Fruit fly (Drosophila melanogaster) whole organism, embryonic: Measurements from ENCODE around the gene Targ1.

ENCODE experiments used
- Ada2b ChIP-seq: fragments of 200-800 bp; sonication (Bioruptor generic); IDR thresholded peaks from 2 replicates; pipeline ENCODE4 v1.3.6; 2022; ENCODE audit warnings: missing biosample characterization, missing genetic modification characterization
- CG10366 ChIP-seq: fragments of 200-800 bp; sonication (Bioruptor generic); IDR thresholded peaks from 2 replicates; pipeline ENCODE4 v1.3.6; 2022; ENCODE audit warnings: missing biosample characterization, missing genetic modification characterization
- CG10565 ChIP-seq: fragments of 200-800 bp; sonication (Bioruptor generic); optimal IDR thresholded peaks from 3 replicates; lab custom pipeline; 2016; ENCODE audit warnings: missing biosample characterization, mild to moderate bottlenecking, missing genetic modification characterization
- CG12659 ChIP-seq: fragments of 200-800 bp; sonication (Bioruptor generic); optimal IDR thresholded peaks from 3 replicates; lab custom pipeline; 2017; ENCODE audit warnings: mild to moderate bottlenecking, missing biosample characterization, missing genetic modification reagents, missing genetic modification characterization
- CG12744 ChIP-seq: fragments of 200-800 bp; sonication (Bioruptor generic); optimal IDR thresholded peaks from 2 replicates; lab custom pipeline; 2016; ENCODE audit warnings: missing biosample characterization, missing genetic modification characterization
- CG13775 ChIP-seq: fragments of 200-800 bp; sonication (Bioruptor generic); optimal IDR thresholded peaks from 3 replicates; lab custom pipeline; 2017; ENCODE audit warnings: missing biosample characterization, mild to moderate bottlenecking, missing genetic modification characterization
- CG14441 ChIP-seq: fragments of 200-800 bp; sonication (Bioruptor generic); IDR thresholded peaks from 2 replicates; pipeline ENCODE4 v1.3.6; 2022; ENCODE audit warnings: missing biosample characterization, missing genetic modification characterization
- CG14965 ChIP-seq: fragments of 200-800 bp; sonication (Bioruptor generic); optimal IDR thresholded peaks from 2 replicates; lab custom pipeline; 2016; ENCODE audit warnings: missing biosample characterization, missing genetic modification characterization, borderline replicate concordance
- CG17912 ChIP-seq: fragments of 200-800 bp; sonication (Bioruptor generic); optimal IDR thresholded peaks from 2 replicates; lab custom pipeline; 2018; ENCODE audit warnings: missing biosample characterization, mild to moderate bottlenecking, missing genetic modification characterization
- CG2116 ChIP-seq: fragments of 200-800 bp; sonication (Bioruptor generic); optimal IDR thresholded peaks from 3 replicates; lab custom pipeline; 2018; ENCODE audit warnings: missing biosample characterization, mild to moderate bottlenecking, missing genetic modification characterization
- CG2712 ChIP-seq: fragments of 200-800 bp; optimal IDR thresholded peaks from 3 replicates; lab custom pipeline; 2019; ENCODE audit warnings: missing biosample characterization, mild to moderate bottlenecking, missing genetic modification characterization, moderate library complexity
- CG32532 ChIP-seq: fragments of 200-800 bp; sonication (Bioruptor generic); IDR thresholded peaks from 2 replicates; pipeline ENCODE4 v1.3.6; 2022; ENCODE audit warnings: missing biosample characterization, missing genetic modification characterization
- CG4282 ChIP-seq: fragments of 200-800 bp; sonication (Bioruptor generic); optimal IDR thresholded peaks from 2 replicates; lab custom pipeline; 2016; ENCODE audit warnings: missing biosample characterization, missing genetic modification characterization
- CG4424 ChIP-seq: fragments of 200-800 bp; sonication (Bioruptor generic); optimal IDR thresholded peaks from 3 replicates; lab custom pipeline; 2016; ENCODE audit warnings: missing biosample characterization, missing genetic modification characterization
- CG7372 ChIP-seq: fragments of 200-800 bp; sonication (Bioruptor generic); IDR thresholded peaks from 2 replicates; pipeline ENCODE4 v1.3.6; 2022; ENCODE audit warnings: missing biosample characterization, missing genetic modification characterization
- CG7928 ChIP-seq: fragments of 200-800 bp; sonication (Bioruptor generic); optimal IDR thresholded peaks from 2 replicates; lab custom pipeline; 2017; ENCODE audit warnings: missing biosample characterization, mild to moderate bottlenecking, missing genetic modification characterization
- CG8359 ChIP-seq: fragments of 200-800 bp; sonication (Bioruptor generic); optimal IDR thresholded peaks from 2 replicates; lab custom pipeline; 2017; ENCODE audit warnings: missing biosample characterization, mild to moderate bottlenecking, missing genetic modification characterization, borderline replicate concordance
- CTCF ChIP-seq: fragments of 200-800 bp; sonication (Bioruptor generic); optimal IDR thresholded peaks from 2 replicates; lab custom pipeline; 2017; ENCODE audit warnings: missing biosample characterization, mild to moderate bottlenecking, missing genetic modification characterization, moderate library complexity
- CoRest ChIP-seq: fragments of 200-800 bp; sonication (Bioruptor generic); optimal IDR thresholded peaks from 3 replicates; lab custom pipeline; 2018; ENCODE audit warnings: missing biosample characterization, mild to moderate bottlenecking, missing genetic modification characterization, moderate library complexity
- CrebB ChIP-seq: fragments of 200-800 bp; sonication (Bioruptor generic); optimal IDR thresholded peaks from 3 replicates; lab custom pipeline; 2018; ENCODE audit warnings: missing biosample characterization, mild to moderate bottlenecking, missing genetic modification characterization
- D19A ChIP-seq: fragments of 200-800 bp; optimal IDR thresholded peaks from 3 replicates; lab custom pipeline; 2019; ENCODE audit warnings: missing biosample characterization, mild to moderate bottlenecking, missing genetic modification characterization, moderate library complexity
- Doc2 ChIP-seq: fragments of 200-800 bp; sonication (Bioruptor generic); IDR thresholded peaks from 2 replicates; pipeline ENCODE4 v1.3.6; 2022; ENCODE audit warnings: missing biosample characterization, missing genetic modification characterization
- ERR ChIP-seq: fragments of 200-800 bp; sonication (Bioruptor generic); optimal IDR thresholded peaks from 2 replicates; lab custom pipeline; 2016; ENCODE audit warnings: missing biosample characterization, missing genetic modification characterization
- Ets97D ChIP-seq: fragments of 200-800 bp; sonication (Bioruptor generic); optimal IDR thresholded peaks from 3 replicates; lab custom pipeline; 2016; ENCODE audit warnings: missing biosample characterization, missing genetic modification characterization
- Hmx ChIP-seq: fragments of 200-800 bp; sonication (Bioruptor generic); optimal IDR thresholded peaks from 2 replicates; lab custom pipeline; 2016; ENCODE audit warnings: missing biosample characterization, missing genetic modification characterization
- Hr3 ChIP-seq: fragments of 200-800 bp; sonication (Bioruptor generic); optimal IDR thresholded peaks from 3 replicates; lab custom pipeline; 2016; ENCODE audit warnings: missing biosample characterization, missing genetic modification characterization
- Hsf ChIP-seq: fragments of 200-800 bp; sonication (Bioruptor generic); optimal IDR thresholded peaks from 3 replicates; lab custom pipeline; 2016; ENCODE audit warnings: missing biosample characterization, missing genetic modification characterization
- Kr ChIP-seq: fragments of 200-800 bp; sonication (Bioruptor generic); optimal IDR thresholded peaks from 2 replicates; lab custom pipeline; 2017; ENCODE audit warnings: missing biosample characterization, mild to moderate bottlenecking, missing genetic modification characterization
- Myb ChIP-seq: fragments of 200-800 bp; sonication (Bioruptor generic); optimal IDR thresholded peaks from 2 replicates; lab custom pipeline; 2016; ENCODE audit warnings: missing biosample characterization, missing genetic modification characterization
- NC2β ChIP-seq: fragments of 200-800 bp; sonication (Bioruptor generic); optimal IDR thresholded peaks from 2 replicates; lab custom pipeline; 2016; ENCODE audit warnings: missing biosample characterization, missing genetic modification characterization
- NK7.1 ChIP-seq: fragments of 200-800 bp; sonication (Bioruptor generic); optimal IDR thresholded peaks from 3 replicates; lab custom pipeline; 2016; ENCODE audit warnings: missing biosample characterization, missing genetic modification characterization
- Ptx1 ChIP-seq: fragments of 200-800 bp; sonication (Bioruptor generic); IDR thresholded peaks from 2 replicates; pipeline ENCODE4 v1.3.6; 2022; ENCODE audit warnings: missing biosample characterization, missing genetic modification characterization
- Six4 ChIP-seq: fragments of 200-800 bp; sonication (Bioruptor generic); optimal IDR thresholded peaks from 2 replicates; lab custom pipeline; 2016; ENCODE audit warnings: missing biosample characterization, missing genetic modification characterization
- Stat92E ChIP-seq, 3 experiments: fragments of >200 bp in 2 of 3; fragments of 200-800 bp in 1 of 3; sonication (Bioruptor generic) in 1 of 3; optimal IDR thresholded peaks; 2 replicates each; lab custom pipeline; 2017 to 2019; ENCODE audit warnings: missing biosample characterization in 3 of 3, missing genetic modification characterization in 3 of 3, mild to moderate bottlenecking in 1 of 3, moderate library complexity in 1 of 3
- amos ChIP-seq: fragments of 200-800 bp; sonication (Bioruptor generic); IDR thresholded peaks from 2 replicates; pipeline ENCODE4 v1.3.6; 2022; ENCODE audit warnings: missing biosample characterization, missing genetic modification characterization; ENCODE audit not compliant: partially characterized antibody
- ap ChIP-seq: fragments of 200-800 bp; sonication (Bioruptor generic); IDR thresholded peaks from 2 replicates; pipeline ENCODE4 v1.3.6; 2022; ENCODE audit warnings: missing biosample characterization, missing genetic modification characterization
- bcd ChIP-seq: fragments of 200-800 bp; sonication (Bioruptor generic); optimal IDR thresholded peaks from 2 replicates; lab custom pipeline; 2017; ENCODE audit warnings: missing biosample characterization, mild to moderate bottlenecking, missing genetic modification characterization
- da ChIP-seq: fragments of 200-800 bp; sonication (Bioruptor generic); optimal IDR thresholded peaks from 2 replicates; lab custom pipeline; 2016; ENCODE audit warnings: missing biosample characterization, missing genetic modification characterization
- en ChIP-seq: fragments of 200-800 bp; sonication (Bioruptor generic); optimal IDR thresholded peaks from 2 replicates; lab custom pipeline; 2016; ENCODE audit warnings: missing biosample characterization, missing genetic modification characterization
- ewg ChIP-seq: fragments of 200-800 bp; sonication (Bioruptor generic); optimal IDR thresholded peaks from 3 replicates; lab custom pipeline; 2017; ENCODE audit warnings: mild to moderate bottlenecking, missing biosample characterization, missing genetic modification reagents, missing genetic modification characterization
- hb ChIP-seq: fragments of 200-800 bp; sonication (Bioruptor generic); IDR thresholded peaks from 3 replicates; pipeline ENCODE4 v1.3.6; 2022; ENCODE audit warnings: missing biosample characterization, missing genetic modification characterization; ENCODE audit not compliant: partially characterized antibody
- hth ChIP-seq: fragments of >200 bp; optimal IDR thresholded peaks from 2 replicates; lab custom pipeline; 2017; ENCODE audit warnings: inconsistent platforms
- ken ChIP-seq: fragments of 200-800 bp; sonication (Bioruptor generic); IDR thresholded peaks from 3 replicates; pipeline ENCODE4 v1.3.6; 2022; ENCODE audit warnings: missing biosample characterization, missing genetic modification characterization
- knrl ChIP-seq: fragments of 200-800 bp; sonication (Bioruptor generic); IDR thresholded peaks from 3 replicates; pipeline ENCODE4 v1.3.6; 2022; ENCODE audit warnings: missing biosample characterization, missing genetic modification characterization; ENCODE audit not compliant: partially characterized antibody
- lab ChIP-seq: fragments of 200-800 bp; sonication (Bioruptor generic); optimal IDR thresholded peaks from 3 replicates; lab custom pipeline; 2017; ENCODE audit warnings: missing biosample characterization, missing genetic modification characterization, mild to moderate bottlenecking, moderate library complexity, missing genetic modification reagents
- pfk ChIP-seq: fragments of 200-800 bp; sonication (Bioruptor generic); optimal IDR thresholded peaks from 2 replicates; lab custom pipeline; 2018; ENCODE audit warnings: missing biosample characterization, mild to moderate bottlenecking, missing genetic modification characterization, moderate library complexity
- pros ChIP-seq: fragments of 200-800 bp; sonication (Bioruptor generic); optimal IDR thresholded peaks from 3 replicates; lab custom pipeline; 2019; ENCODE audit warnings: missing biosample characterization, mild to moderate bottlenecking, missing genetic modification characterization, moderate library complexity
- sens-2 ChIP-seq: fragments of 200-800 bp; sonication (Bioruptor generic); IDR thresholded peaks from 2 replicates; pipeline ENCODE4 v1.3.6; 2022; ENCODE audit warnings: missing biosample characterization, missing genetic modification characterization
- sr ChIP-seq: fragments of 200-800 bp; sonication (Bioruptor generic); IDR thresholded peaks from 3 replicates; pipeline ENCODE4 v1.3.6; 2022; ENCODE audit warnings: missing biosample characterization, missing genetic modification characterization
- ssp ChIP-seq: fragments of 200-800 bp; sonication (Bioruptor generic); IDR thresholded peaks from 2 replicates; pipeline ENCODE4 v1.3.6; 2022; ENCODE audit warnings: missing biosample characterization, missing genetic modification characterization
- usp ChIP-seq: fragments of >200 bp; optimal IDR thresholded peaks from 2 replicates; lab custom pipeline; 2017; ENCODE audit warnings: missing biosample characterization, missing genetic modification characterization
- vfl ChIP-seq: fragments of 200-800 bp; sonication (Bioruptor generic); optimal IDR thresholded peaks from 2 replicates; lab custom pipeline; 2016; ENCODE audit warnings: missing biosample characterization, missing genetic modification characterization

Targ1 gene

DNA sequence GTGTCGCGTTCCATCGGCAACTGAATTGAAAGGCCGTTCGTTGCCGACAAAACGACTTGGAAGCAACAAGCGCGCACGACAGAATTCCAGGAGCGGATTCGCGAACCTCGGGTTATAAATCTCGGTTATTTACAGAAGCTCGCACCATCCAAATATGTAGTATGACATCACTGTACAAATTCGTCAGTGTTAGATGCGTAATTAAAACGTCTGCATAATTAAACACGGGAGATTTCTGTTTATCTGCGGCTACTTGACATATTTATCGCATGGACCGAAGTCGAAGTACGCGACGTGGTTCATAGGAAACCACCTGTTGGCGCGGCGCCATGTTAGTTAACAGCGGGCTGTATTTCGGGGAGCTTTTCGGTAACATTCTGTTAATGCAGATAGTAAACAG, 30.8 kb downstream of the Targ1 start, which contains the start of gene Ac78C (continued):
- peak; percentile 69 for TF ChIP-seq Ets97D
- peak; percentile 63 for TF ChIP-seq ssp (GFP tag; lab: Robert Waterston, UW)
- peak; percentile 90 for TF ChIP-seq Ada2b (GFP tag; lab: Robert Waterston, UW)
- peak; percentile 16 for TF ChIP-seq CG8359 (GFP tag; lab: Kevin White, UChicago)
- TF ChIP-seq Six4 (GFP tag; lab: Kevin White, UChicago): peak; percentile 61
- TF ChIP-seq CG17912: peak; percentile 84
- peak; percentile 30 for TF ChIP-seq pros
- TF ChIP-seq ken (GFP tag; lab: Robert Waterston, UW): peak; percentile 83
- peak; percentile 66 for TF ChIP-seq CG4424
- no peak for TF ChIP-seq usp
- peak; percentile 91 for TF ChIP-seq CG32532 (GFP tag; lab: Robert Waterston, UW)
- peak; percentile 51 for TF ChIP-seq CG13775 (GFP tag; lab: Kevin White, UChicago)
- TF ChIP-seq CTCF (GFP tag; lab: Kevin White, UChicago): peak; percentile 47
- TF ChIP-seq ERR: peak; percentile 90
- peak; percentile 83 for TF ChIP-seq CG4282
- TF ChIP-seq da: peak; percentile 51
- peak; percentile 79 for TF ChIP-seq bcd (GFP tag; lab: Kevin White, UChicago)
- peak; percentile 90 for TF ChIP-seq CG12744 (GFP tag; lab: Kevin White, UChicago)
- peak; percentile 66 for TF ChIP-seq knrl (GFP tag; lab: Robert Waterston, UW)
- no peak for TF ChIP-seq hth (lab: Kevin White, UChicago)
- TF ChIP-seq hb: no peak
- TF ChIP-seq NC2β (GFP tag; lab: Kevin White, UChicago): peak; percentile 70
- TF ChIP-seq CG2116 (GFP tag; lab: Kevin White, UChicago): no peak
- TF ChIP-seq Stat92E (GFP tag; optimal IDR thresholded peaks at IDR 0.05; lab: Kevin White, UChicago): no peak
- peak; percentile 72 for TF ChIP-seq CG12659
- peak; percentile 65 for TF ChIP-seq pfk
- no peak for TF ChIP-seq Kr (GFP tag; lab: Kevin White, UChicago)
- peak; percentile 93 for TF ChIP-seq CrebB (tag; lab: Kevin White, UChicago)
- peak; percentile 78 for TF ChIP-seq CoRest (tag; lab: Kevin White, UChicago)
- TF ChIP-seq CG7372: peak; percentile 83
- peak; percentile 58 for TF ChIP-seq ewg
- TF ChIP-seq ap: peak; percentile 64
- TF ChIP-seq NK7.1 (GFP tag; lab: Kevin White, UChicago): peak; percentile 83
- peak; percentile 67; the same call in 1 of the 2 replicates for TF ChIP-seq amos
- TF ChIP-seq Hr3 (GFP tag; lab: Kevin White, UChicago): peak; percentile 59
- TF ChIP-seq sr (GFP tag; lab: Robert Waterston, UW): peak; percentile 32; the same call in 1 of the 3 replicates
- peak; percentile 18 for TF ChIP-seq CG14965 (GFP tag; lab: Kevin White, UChicago)
- peak; percentile 88 for TF ChIP-seq Ptx1 (GFP tag; lab: Robert Waterston, UW)
- TF ChIP-seq vfl (GFP tag; lab: Kevin White, UChicago): peak; percentile 91
- peak; percentile 89 for TF ChIP-seq CG14441 (GFP tag; lab: Robert Waterston, UW)
- peak; percentile 51; the same call in 1 of the 2 replicates for TF ChIP-seq Doc2
- TF ChIP-seq en: peak; percentile 60
- peak; percentile 96 for TF ChIP-seq lab (GFP tag; lab: Kevin White, UChicago)
- TF ChIP-seq D19A (tag; lab: Kevin White, UChicago): no peak
- no peak for TF ChIP-seq CG10565 (GFP tag; lab: Kevin White, UChicago)
- TF ChIP-seq Myb (GFP tag; lab: Kevin White, UChicago): peak; percentile 79
- peak; percentile 65 for TF ChIP-seq CG7928 (GFP tag; lab: Kevin White, UChicago)
- TF ChIP-seq CG2712: no peak
- TF ChIP-seq CG10366: peak; percentile 83
- peak; percentile 77 for TF ChIP-seq Hsf (GFP tag; lab: Kevin White, UChicago)
- peak; percentile 46 for TF ChIP-seq Hmx (GFP tag; lab: Kevin White, UChicago)
- TF ChIP-seq sens-2 (GFP tag; lab: Robert Waterston, UW): peak; percentile 45; the same call in 1 of the 2 replicates
